Worm (Caenorhabditis elegans) whole organism, L4 larva: Measurements from ENCODE around the gene T28C6.5.

Source experiments
- arid-1 ChIP-seq: fragments of 200-800 bp; sonication (Bioruptor generic); conservative IDR thresholded peaks from 2 replicates; pipeline ENCODE4 v1.3.6; 2022; ENCODE audit warnings: missing genetic modification reagents, missing genetic modification characterization, missing compliant biosample characterization
- attf-4 ChIP-seq: sonication (generic microtip); optimal IDR thresholded peaks from 3 replicates; lab custom pipeline; 2017; ENCODE audit warnings: missing biosample characterization, missing genetic modification characterization
- fkh-10 ChIP-seq: fragments of 150-350 bp; optimal IDR thresholded peaks from 2 replicates; lab custom pipeline; 2014; ENCODE audit warnings: missing biosample characterization, missing genetic modification reagents, missing genetic modification characterization
- madf-9 ChIP-seq: fragments of 200-800 bp; sonication (Bioruptor generic); conservative IDR thresholded peaks from 2 replicates; pipeline ENCODE4 v1.3.6; 2022; ENCODE audit warnings: missing genetic modification reagents, missing genetic modification characterization, missing compliant biosample characterization
- mdl-1 ChIP-seq, 2 experiments: fragments of 150-350 bp in 1 of 2; sonication (generic microtip) in 1 of 2; optimal IDR thresholded peaks; 2 replicates each; lab custom pipeline; 2014 to 2017; ENCODE audit warnings: missing biosample characterization in 2 of 2, missing genetic modification characterization in 2 of 2
- nhr-76 ChIP-seq: fragments of 150-350 bp; optimal IDR thresholded peaks from 2 replicates; lab custom pipeline; 2014; ENCODE audit warnings: missing biosample characterization, missing genetic modification characterization
- pha-4 ChIP-seq, 2 experiments: fragments of 150-350 bp in 1 of 2; fragments of 200-800 bp in 1 of 2; sonication (Bioruptor generic) in 1 of 2; IDR thresholded peaks in 1 of 2; optimal IDR thresholded peaks in 1 of 2; 2 replicates each; pipeline versions ENCODE4 v1.3.6 to Lab custom; 2014 to 2022; ENCODE audit warnings: missing genetic modification characterization in 2 of 2, missing genetic modification reagents in 2 of 2, missing biosample characterization in 1 of 2, missing compliant biosample characterization in 1 of 2

- TF ChIP-seq nhr-76 (tag; lab: Kevin White, UChicago) (no peak), pha-4 (GFP tag; IDR thresholded peaks at IDR 0.05; lab: Robert Waterston, UW) (peak; percentile 79; the same call in 1 of the 2 replicates), pha-4 (tag; optimal IDR thresholded peaks at IDR 0.05; lab: Kevin White, UChicago) (no peak), fkh-10 (GFP tag; lab: Kevin White, UChicago) (peak; percentile 23), attf-4 (tag; lab: Kevin White, UChicago) (no peak), madf-9 (GFP tag; lab: Robert Waterston, UW) (0 out of 2 replicates have a peak, but pooled peaks have one; percentile 3), mdl-1 (tag; optimal IDR thresholded peaks at IDR 0.05; lab: Kevin White, UChicago) (peak; percentile 73 to 97), arid-1 (GFP tag; lab: Robert Waterston, UW) (0 out of 2 replicates have a peak, but pooled peaks have one; percentile 18)
These were observed 26.2 kb upstream of the T28C6.5 start for ce11 chrIV:8794895-8795665.
